Worm (Caenorhabditis elegans): ENCODE results near the gene gly-1.

Gene gly-1

ce11 chrII:10887097-10887496, 14.9 kb downstream of the gly-1 start (continued):
- TF ChIP-seq ceh-82 (tag; optimal IDR thresholded peaks at IDR 0.05) (peak in 1 of 3 experiments; percentile 5), nhr-71 (tag; optimal IDR thresholded peaks at IDR 0.05) (peak; percentile 27), nhr-77 (tag; optimal IDR thresholded peaks at IDR 0.05) (no peak), dpl-1 (GFP tag; optimal IDR thresholded peaks at IDR 0.05) (no peak), aly-2 (tag; optimal IDR thresholded peaks at IDR 0.05) (no peak), zag-1 (tag; optimal IDR thresholded peaks at IDR 0.05) (no peak), elt-2 (tag; optimal IDR thresholded peaks at IDR 0.05) (no peak), nhr-47 (tag; optimal IDR thresholded peaks at IDR 0.05) (no peak), lsy-2 (tag; optimal IDR thresholded peaks at IDR 0.05) (peak in 1 of 2 experiments; percentile 29), ceh-63 (GFP tag; optimal IDR thresholded peaks at IDR 0.05) (no peak), snu-23 (GFP tag; optimal IDR thresholded peaks at IDR 0.05) (peak; percentile 41), rnt-1 (tag; optimal IDR thresholded peaks at IDR 0.05) (no peak), nhr-90 (tag; optimal IDR thresholded peaks at IDR 0.05; ENCODE audit: poor library complexity) (no peak)

ce11 chrII:10885868-10886514, 16.0 kb downstream of the gly-1 start, which contains the start of gene F44F4.3:
TSS of gene F44F4.3 (minus strand) at chrII:10885918.
- TF ChIP-seq elt-3 (tag; optimal IDR thresholded peaks at IDR 0.05) (no peak), blmp-1 (tag; optimal IDR thresholded peaks at IDR 0.05) (peak; percentile 12), fkh-8 (tag; optimal IDR thresholded peaks at IDR 0.05) (no peak), nhr-85 (tag) (peak; percentile 53)

DNA sequence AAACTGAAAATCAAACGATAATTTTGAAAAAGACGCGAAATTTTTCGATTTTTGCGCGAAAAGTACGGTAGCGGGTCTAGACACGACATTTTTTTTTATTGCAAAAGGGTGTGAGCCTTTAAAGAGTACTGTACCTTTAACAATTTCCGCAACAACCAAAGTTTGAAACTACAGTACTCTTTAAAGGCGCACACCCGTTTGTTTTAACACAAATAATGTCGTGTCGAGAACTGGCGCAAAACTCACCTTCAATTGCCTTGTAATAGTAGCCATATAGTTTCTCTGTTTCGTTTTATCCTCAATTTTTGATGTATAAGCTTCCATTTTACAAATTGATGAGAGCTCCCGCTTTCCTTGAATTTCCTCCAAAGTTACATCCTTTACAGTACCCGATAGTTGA, 16.8 kb downstream of the gly-1 start:
- no peak for TF ChIP-seq sox-4 (tag; optimal IDR thresholded peaks at IDR 0.05)
- TF ChIP-seq hlh-17 (GFP tag; optimal IDR thresholded peaks at IDR 0.05; ENCODE audit: borderline replicate concordance), result no peak
- no peak for TF ChIP-seq elt-2 (tag; optimal IDR thresholded peaks at IDR 0.05)
- no peak for TF ChIP-seq aly-2 (tag; optimal IDR thresholded peaks at IDR 0.05)
- TF ChIP-seq snpc-4 (tag; optimal IDR thresholded peaks at IDR 0.05), result no peak
- TF ChIP-seq rnt-1 (tag; optimal IDR thresholded peaks at IDR 0.05), result no peak
- TF ChIP-seq elt-3 (tag; optimal IDR thresholded peaks at IDR 0.05), result no peak
- no peak for TF ChIP-seq fkh-10 (GFP tag; optimal IDR thresholded peaks at IDR 0.05)
- no peak for TF ChIP-seq nhr-11 (tag; optimal IDR thresholded peaks at IDR 0.05)
- no peak for TF ChIP-seq fkh-4 (tag; optimal IDR thresholded peaks at IDR 0.05; ENCODE audit: borderline replicate concordance)
- TF ChIP-seq skn-1 (tag; optimal IDR thresholded peaks at IDR 0.05), result no peak
- TF ChIP-seq fos-1 (tag; optimal IDR thresholded peaks at IDR 0.05), result no peak
- no peak for TF ChIP-seq nhr-28 (tag; optimal IDR thresholded peaks at IDR 0.05)
- TF ChIP-seq jun-1 (tag; optimal IDR thresholded peaks at IDR 0.05), result no peak
- no peak for TF ChIP-seq nhr-90 (tag; optimal IDR thresholded peaks at IDR 0.05; ENCODE audit: poor library complexity)
- no peak for TF ChIP-seq C16A3.4 (tag; optimal IDR thresholded peaks at IDR 0.05)

DNA sequence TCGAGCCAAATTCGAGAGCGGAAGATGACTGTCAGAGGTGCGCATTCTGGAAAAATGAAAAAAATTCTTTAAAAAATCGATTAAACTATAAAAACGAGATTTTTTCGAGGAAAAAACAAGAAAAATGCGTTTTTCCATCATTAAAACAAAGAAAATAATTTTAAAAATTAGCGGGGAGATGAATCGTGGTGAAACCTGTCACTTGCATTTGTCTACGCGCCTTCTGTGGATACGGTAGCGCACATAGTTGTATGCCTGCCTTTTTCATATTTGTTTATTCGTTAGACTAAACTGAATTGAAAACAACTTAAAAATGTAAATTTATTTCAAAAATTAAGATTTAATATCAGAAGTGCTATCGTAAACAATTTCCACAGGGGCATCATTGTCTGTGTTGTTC, 17.6 kb downstream of the gly-1 start, which contains the start of gene egg-3:
egg-3 (minus strand) TSS at position 46 of the 400 bp plus-strand sequence.
- no peak for TF ChIP-seq egl-27 (tag; optimal IDR thresholded peaks at IDR 0.05)
- TF ChIP-seq alr-1 (tag; optimal IDR thresholded peaks at IDR 0.05; ENCODE audit: borderline replicate concordance), result no peak

ce11 chrII:10880625-10881024, 21.4 kb downstream of the gly-1 start, which contains the start of gene lurp-1:
TSS of gene lurp-1 (plus strand) at chrII:10880925.
- TF ChIP-seq Y116A8C.19 (tag; optimal IDR thresholded peaks at IDR 0.05; ENCODE audit: borderline replicate concordance) (no peak), dsc-1 (tag; optimal IDR thresholded peaks at IDR 0.05) (peak; percentile 69)

All from whole organism, L1 larva.